Worm (Caenorhabditis elegans) whole organism, midembryonic: ENCODE measurements around the gene F38A6.4.

Source experiments
- flt-1 ChIP-seq: fragments of 200-800 bp; sonication (Bioruptor generic); IDR thresholded peaks from 2 replicates; pipeline ENCODE4 v1.3.6; 2022; ENCODE audit warnings: missing genetic modification characterization, missing compliant biosample characterization
- klf-2 ChIP-seq: fragments of 200-800 bp; sonication (Bioruptor generic); conservative IDR thresholded peaks from 2 replicates; pipeline ENCODE4 v1.3.6; 2022; ENCODE audit warnings: missing genetic modification reagents, missing genetic modification characterization, missing compliant biosample characterization
- med-1 ChIP-seq: sonication (generic microtip); optimal IDR thresholded peaks from 2 replicates; lab custom pipeline; 2017; ENCODE audit warnings: missing genetic modification characterization, mild to moderate bottlenecking, missing compliant biosample characterization, antibody characterized with exemption, missing genetic modification reagents; ENCODE audit not compliant: insufficient read depth
- ref-1 ChIP-seq: fragments of 200-800 bp; sonication (Bioruptor generic); conservative IDR thresholded peaks from 2 replicates; pipeline ENCODE4 v1.3.6; 2022; ENCODE audit warnings: missing genetic modification reagents, missing genetic modification characterization, missing compliant biosample characterization
- ztf-23 ChIP-seq: fragments of 200-800 bp; sonication (Bioruptor generic); IDR thresholded peaks from 2 replicates; pipeline ENCODE4 v1.3.6; 2022; ENCODE audit warnings: missing genetic modification reagents, missing genetic modification characterization, missing compliant biosample characterization
- ztf-29 ChIP-seq: fragments of 200-800 bp; sonication (Bioruptor generic); IDR thresholded peaks from 2 replicates; pipeline ENCODE4 v1.3.6; 2022; ENCODE audit warnings: missing genetic modification reagents, missing genetic modification characterization, missing compliant biosample characterization

ce11 chrV:20731787-20732186, 43.4 kb downstream of the F38A6.4 start, which contains the start of gene srxa-1:
- no peak for TF ChIP-seq ztf-29 (GFP tag; lab: Robert Waterston, UW)
- no peak for TF ChIP-seq ref-1 (GFP tag; lab: Robert Waterston, UW)
- no peak for TF ChIP-seq med-1 (GFP tag; lab: Kevin White, UChicago)
- TF ChIP-seq klf-2 (GFP tag; lab: Robert Waterston, UW), result no peak
- TF ChIP-seq flt-1 (GFP tag; lab: Robert Waterston, UW), result no peak
- TF ChIP-seq ztf-23 (GFP tag; lab: Robert Waterston, UW), result no peak
